Worm (Caenorhabditis elegans): Measurements from ENCODE around the gene soap-1.

Gene soap-1

ce11 chrV:7186599-7186998 is 28.1 kb downstream of the soap-1 start (continued):
- TF ChIP-seq nhr-102 (tag; optimal IDR thresholded peaks at IDR 0.05) (no peak), Y48G9A.11 (GFP tag; IDR thresholded peaks at IDR 0.05) (no peak), lsy-2 (tag; optimal IDR thresholded peaks at IDR 0.05) (no peak), zfp-3 (GFP tag; conservative IDR thresholded peaks at IDR 0.05) (no peak), madf-9 (GFP tag; conservative IDR thresholded peaks at IDR 0.05) (no peak), lin-15B (tag; optimal IDR thresholded peaks at IDR 0.05) (no peak)

ce11 chrV:7184549-7184948 is 30.2 kb downstream of the soap-1 start, which contains the start of gene pitr-5:
TSS of gene pitr-5 (plus strand) at chrV:7184849.
- no peak for TF ChIP-seq pha-4 (GFP tag; IDR thresholded peaks at IDR 0.05)
- no peak for TF ChIP-seq pha-4 (tag; optimal IDR thresholded peaks at IDR 0.05)
- no peak for TF ChIP-seq nhr-48 (tag; optimal IDR thresholded peaks at IDR 0.05)
- TF ChIP-seq F49E8.2 (tag; optimal IDR thresholded peaks at IDR 0.05; ENCODE audit: borderline replicate concordance): no peak
- TF ChIP-seq T26A8.4 (GFP tag; IDR thresholded peaks at IDR 0.05): no peak
- TF ChIP-seq jun-1 (tag; optimal IDR thresholded peaks at IDR 0.05): no peak
- no peak for TF ChIP-seq nhr-102 (tag; optimal IDR thresholded peaks at IDR 0.05)
- TF ChIP-seq ceh-20 (GFP tag; IDR thresholded peaks at IDR 0.05): no peak
- no peak for TF ChIP-seq php-3 (GFP tag; IDR thresholded peaks at IDR 0.05)
- no peak for TF ChIP-seq ceh-44 (GFP tag; IDR thresholded peaks at IDR 0.05)
- no peak for TF ChIP-seq mdl-1 (tag; optimal IDR thresholded peaks at IDR 0.05)
- TF ChIP-seq dve-1 (tag; optimal IDR thresholded peaks at IDR 0.05; ENCODE audit: insufficient read depth): no peak
- TF ChIP-seq egl-43 (GFP tag; IDR thresholded peaks at IDR 0.05): no peak
- TF ChIP-seq mes-2 (tag; optimal IDR thresholded peaks at IDR 0.05; ENCODE audit: poor library complexity, severe bottlenecking): no peak
- TF ChIP-seq mxl-3 (GFP tag; optimal IDR thresholded peaks at IDR 0.05): no peak

- TF ChIP-seq ztf-7 (tag; optimal IDR thresholded peaks at IDR 0.05): no peak
- TF ChIP-seq D1046.2 (GFP tag; IDR thresholded peaks at IDR 0.05): no peak
- TF ChIP-seq mes-2 (tag; optimal IDR thresholded peaks at IDR 0.05; ENCODE audit: poor library complexity, severe bottlenecking): peak; percentile 47
- no peak for TF ChIP-seq attf-4 (tag; optimal IDR thresholded peaks at IDR 0.05)
- TF ChIP-seq dpl-1 (GFP tag; optimal IDR thresholded peaks at IDR 0.05): peak; percentile 1
- peak; percentile 72 for TF ChIP-seq aha-1 (tag)
- TF ChIP-seq F49E8.2 (tag; optimal IDR thresholded peaks at IDR 0.05; ENCODE audit: borderline replicate concordance): no peak
These were observed 35.9 kb downstream of the soap-1 start, which contains the start of gene cpsf-2 for ce11 chrV:7178843-7179242. TSS of gene cpsf-2 (plus strand) at chrV:7179172.

ce11 chrV:7175201-7175600 is 39.5 kb downstream of the soap-1 start, which contains the start of gene lgc-39:
TSS of gene lgc-39 (plus strand) at chrV:7175501.
- TF ChIP-seq dmd-6 (GFP tag; IDR thresholded peaks at IDR 0.05) (no peak), zfp-3 (GFP tag; conservative IDR thresholded peaks at IDR 0.05) (no peak), mdl-1 (tag; optimal IDR thresholded peaks at IDR 0.05) (no peak), zip-2 (tag; optimal IDR thresholded peaks at IDR 0.05) (no peak), ZK546.5 (tag; optimal IDR thresholded peaks at IDR 0.05) (no peak), php-3 (GFP tag; IDR thresholded peaks at IDR 0.05) (no peak), attf-4 (tag; optimal IDR thresholded peaks at IDR 0.05) (no peak), mes-2 (tag; optimal IDR thresholded peaks at IDR 0.05; ENCODE audit: poor library complexity, severe bottlenecking) (no peak), nhr-111 (GFP tag; optimal IDR thresholded peaks at IDR 0.05) (no peak), nhr-42 (GFP tag; IDR thresholded peaks at IDR 0.05) (no peak), cey-2 (tag; optimal IDR thresholded peaks at IDR 0.05; ENCODE audit: borderline replicate concordance, insufficient read depth) (no peak), madf-9 (GFP tag; conservative IDR thresholded peaks at IDR 0.05) (no peak), nhr-6 (tag; optimal IDR thresholded peaks at IDR 0.05) (no peak), jun-1 (tag; optimal IDR thresholded peaks at IDR 0.05) (no peak), fos-1 (tag; optimal IDR thresholded peaks at IDR 0.05) (no peak), aha-1 (tag) (no peak), egl-27 (tag; optimal IDR thresholded peaks at IDR 0.05) (no peak), dve-1 (tag; optimal IDR thresholded peaks at IDR 0.05; ENCODE audit: insufficient read depth) (no peak), dpl-1 (GFP tag; optimal IDR thresholded peaks at IDR 0.05) (no peak)

Measured in whole organism, L4 larva.